Worm (Caenorhabditis elegans) whole organism, mixed stage, embryonic: ENCODE measurements around the gene F54F11.1.
A peak's percentile ranks its signal among the peaks of the same experiment; 100 is the strongest.

Source experiments
- M03D4.4 ChIP-seq: sonication (generic microtip); optimal IDR thresholded peaks from 2 replicates; lab custom pipeline; 2017; ENCODE audit warnings: mild to moderate bottlenecking, missing genetic modification characterization, missing compliant biosample characterization
- blmp-1 ChIP-seq: fragments of 150-350 bp; optimal IDR thresholded peaks from 2 replicates; lab custom pipeline; 2014; ENCODE audit warnings: missing biosample characterization, missing genetic modification characterization
- ceh-39 ChIP-seq: fragments of 150-350 bp; optimal IDR thresholded peaks from 2 replicates; lab custom pipeline; 2014; ENCODE audit warnings: missing biosample characterization, missing genetic modification characterization
- ceh-83 ChIP-seq: fragments of 200-800 bp; sonication (Bioruptor generic); optimal IDR thresholded peaks from 2 replicates; lab custom pipeline; 2018; ENCODE audit warnings: mild to moderate bottlenecking, missing genetic modification characterization, missing compliant biosample characterization
- ces-1 ChIP-seq: fragments of 150-350 bp; optimal IDR thresholded peaks from 2 replicates; lab custom pipeline; 2014; ENCODE audit warnings: missing biosample characterization, missing genetic modification reagents, missing genetic modification characterization
- cnd-1 ChIP-seq: fragments of 200-800 bp; sonication (Bioruptor generic); optimal IDR thresholded peaks from 2 replicates; lab custom pipeline; 2018; ENCODE audit warnings: mild to moderate bottlenecking, missing genetic modification characterization, missing compliant biosample characterization
- drap-1 ChIP-seq: fragments of 200-800 bp; sonication (Bioruptor generic); optimal IDR thresholded peaks from 3 replicates; lab custom pipeline; 2018; ENCODE audit warnings: mild to moderate bottlenecking, missing genetic modification characterization, missing compliant biosample characterization
- elt-1 ChIP-seq: sonication (generic microtip); optimal IDR thresholded peaks from 2 replicates; lab custom pipeline; 2017; ENCODE audit warnings: missing genetic modification characterization, mild to moderate bottlenecking, missing compliant biosample characterization, antibody characterized with exemption, moderate library complexity, borderline replicate concordance; ENCODE audit not compliant: insufficient read depth
- elt-3 ChIP-seq: fragments of 150-350 bp; optimal IDR thresholded peaks from 2 replicates; lab custom pipeline; 2014; ENCODE audit warnings: missing biosample characterization, missing genetic modification characterization
- flh-1 ChIP-seq: fragments of 200-800 bp; sonication (Bioruptor generic); optimal IDR thresholded peaks from 2 replicates; lab custom pipeline; 2018; ENCODE audit warnings: mild to moderate bottlenecking, missing genetic modification characterization, moderate library complexity, missing compliant biosample characterization
- ham-2 ChIP-seq: fragments of 200-800 bp; sonication (Bioruptor generic); optimal IDR thresholded peaks from 2 replicates; lab custom pipeline; 2018; ENCODE audit warnings: mild to moderate bottlenecking, missing genetic modification characterization, missing compliant biosample characterization
- hlh-1 ChIP-seq: fragments of 150-350 bp; optimal IDR thresholded peaks from 2 replicates; lab custom pipeline; 2014; ENCODE audit warnings: missing biosample characterization, missing genetic modification reagents, missing genetic modification characterization
- lin-13 ChIP-seq: fragments of 150-350 bp; optimal IDR thresholded peaks from 2 replicates; lab custom pipeline; 2014; ENCODE audit warnings: missing biosample characterization, missing genetic modification characterization
- lin-32 ChIP-seq: fragments of 200-800 bp; sonication (Bioruptor generic); optimal IDR thresholded peaks from 2 replicates; lab custom pipeline; 2018; ENCODE audit warnings: mild to moderate bottlenecking, missing genetic modification characterization, missing compliant biosample characterization
- lsy-2 ChIP-seq: fragments of 150-350 bp; optimal IDR thresholded peaks from 2 replicates; lab custom pipeline; 2014; ENCODE audit warnings: missing biosample characterization, missing genetic modification characterization
- mab-5 ChIP-seq: fragments of 150-350 bp; optimal IDR thresholded peaks from 2 replicates; lab custom pipeline; 2014; ENCODE audit warnings: missing biosample characterization, missing genetic modification characterization
- mep-1 ChIP-seq: fragments of 150-350 bp; optimal IDR thresholded peaks from 2 replicates; lab custom pipeline; 2017; ENCODE audit warnings: missing biosample characterization, missing genetic modification reagents, missing genetic modification characterization, inconsistent platforms
- mls-2 ChIP-seq: sonication (generic microtip); optimal IDR thresholded peaks from 2 replicates; lab custom pipeline; 2016; ENCODE audit warnings: mild to moderate bottlenecking, missing genetic modification characterization, moderate library complexity, missing compliant biosample characterization
- nhr-12 ChIP-seq: fragments of 150-350 bp; optimal IDR thresholded peaks from 2 replicates; lab custom pipeline; 2014; ENCODE audit warnings: missing biosample characterization, missing genetic modification characterization
- nhr-2 ChIP-seq: fragments of 150-350 bp; optimal IDR thresholded peaks from 2 replicates; lab custom pipeline; 2014; ENCODE audit warnings: missing biosample characterization, missing genetic modification characterization
- nhr-237 ChIP-seq: fragments of 150-350 bp; optimal IDR thresholded peaks from 2 replicates; lab custom pipeline; 2014; ENCODE audit warnings: missing biosample characterization, missing genetic modification characterization
- nhr-28 ChIP-seq: fragments of 150-350 bp; optimal IDR thresholded peaks from 2 replicates; lab custom pipeline; 2014; ENCODE audit warnings: missing biosample characterization, missing genetic modification characterization
- pha-4 ChIP-seq: fragments of 150-350 bp; optimal IDR thresholded peaks from 2 replicates; lab custom pipeline; 2018; ENCODE audit warnings: missing biosample characterization, missing genetic modification reagents, missing genetic modification characterization
- sem-2 ChIP-seq: fragments of 200-800 bp; sonication (Bioruptor generic); optimal IDR thresholded peaks from 2 replicates; lab custom pipeline; 2018; ENCODE audit warnings: mild to moderate bottlenecking, missing genetic modification characterization, missing compliant biosample characterization
- snpc-4 ChIP-seq: fragments of 150-350 bp; optimal IDR thresholded peaks from 2 replicates; lab custom pipeline; 2014; ENCODE audit warnings: missing biosample characterization, missing genetic modification characterization
- sptf-1 ChIP-seq: sonication (generic microtip); optimal IDR thresholded peaks from 2 replicates; lab custom pipeline; 2017; ENCODE audit warnings: mild to moderate bottlenecking, missing genetic modification characterization, moderate library complexity, missing compliant biosample characterization
- tbx-8 ChIP-seq: fragments of 200-800 bp; sonication (Bioruptor generic); optimal IDR thresholded peaks from 2 replicates; lab custom pipeline; 2018; ENCODE audit warnings: mild to moderate bottlenecking, missing genetic modification characterization, moderate library complexity, missing compliant biosample characterization
- unc-120 ChIP-seq: sonication (generic microtip); optimal IDR thresholded peaks from 2 replicates; lab custom pipeline; 2017; ENCODE audit warnings: missing genetic modification characterization, missing compliant biosample characterization; ENCODE audit not compliant: poor library complexity, severe bottlenecking
- unc-39 ChIP-seq: fragments of 150-350 bp; optimal IDR thresholded peaks from 2 replicates; lab custom pipeline; 2014; ENCODE audit warnings: missing biosample characterization, missing genetic modification characterization
- unc-62 ChIP-seq: fragments of 150-350 bp; optimal IDR thresholded peaks from 2 replicates; lab custom pipeline; 2014; ENCODE audit warnings: missing biosample characterization, missing genetic modification reagents, missing genetic modification characterization
- zip-8 ChIP-seq: fragments of 150-350 bp; optimal IDR thresholded peaks from 2 replicates; lab custom pipeline; 2014; ENCODE audit warnings: missing biosample characterization, missing genetic modification characterization
- ztf-11 ChIP-seq: fragments of 150-350 bp; optimal IDR thresholded peaks from 2 replicates; lab custom pipeline; 2014; ENCODE audit warnings: missing biosample characterization, missing genetic modification characterization

F54F11.1 gene

ce11 chrII:13491254-13491889 is 12.4 kb upstream of the F54F11.1 start, which contains the start of gene alh-7:
alh-7 (minus strand) TSS chrII:13491786.
- TF ChIP-seq flh-1: no peak
- no peak for TF ChIP-seq nhr-28 (tag; lab: Kevin White, UChicago)
- TF ChIP-seq elt-1: no peak
- TF ChIP-seq mep-1 (tag; lab: Kevin White, UChicago): no peak
- TF ChIP-seq nhr-12 (tag; lab: Kevin White, UChicago): no peak
- TF ChIP-seq tbx-8 (GFP tag; lab: Kevin White, UChicago): no peak
- no peak for TF ChIP-seq hlh-1 (tag; lab: Kevin White, UChicago)
- TF ChIP-seq drap-1 (GFP tag; lab: Kevin White, UChicago): no peak
- TF ChIP-seq sptf-1 (tag; lab: Kevin White, UChicago): no peak
- TF ChIP-seq zip-8 (tag; lab: Kevin White, UChicago): no peak
- TF ChIP-seq snpc-4 (tag; lab: Kevin White, UChicago): no peak
- no peak for TF ChIP-seq ceh-39 (tag; lab: Kevin White, UChicago)
- TF ChIP-seq cnd-1 (tag; lab: Kevin White, UChicago): no peak
- no peak for TF ChIP-seq unc-62 (GFP tag; lab: Kevin White, UChicago)
- TF ChIP-seq lin-32: no peak
- no peak for TF ChIP-seq mab-5 (tag; lab: Kevin White, UChicago)
- TF ChIP-seq nhr-237 (tag; lab: Kevin White, UChicago): no peak

ce11 chrII:13492948-13493347 is 10.8 kb upstream of the F54F11.1 start, which contains the start of gene F45H10.2:
F45H10.2 (minus strand) TSS chrII:13493048.
- no peak for TF ChIP-seq M03D4.4 (tag; lab: Kevin White, UChicago)
- TF ChIP-seq blmp-1 (tag; lab: Kevin White, UChicago): no peak
- no peak for TF ChIP-seq ztf-11 (tag; lab: Kevin White, UChicago)
- no peak for TF ChIP-seq nhr-28 (tag; lab: Kevin White, UChicago)
- no peak for TF ChIP-seq elt-1
- TF ChIP-seq unc-120 (tag; lab: Kevin White, UChicago): no peak
- no peak for TF ChIP-seq mls-2 (tag; lab: Kevin White, UChicago)
- TF ChIP-seq mab-5 (tag; lab: Kevin White, UChicago): no peak
- TF ChIP-seq elt-3 (tag; lab: Kevin White, UChicago): no peak
- no peak for TF ChIP-seq lin-13 (tag; lab: Kevin White, UChicago)
- TF ChIP-seq ham-2: no peak
- TF ChIP-seq ces-1 (GFP tag; lab: Kevin White, UChicago): no peak
- no peak for TF ChIP-seq cnd-1 (tag; lab: Kevin White, UChicago)
- TF ChIP-seq hlh-1 (tag; lab: Kevin White, UChicago): no peak
- TF ChIP-seq tbx-8 (GFP tag; lab: Kevin White, UChicago): no peak
- no peak for TF ChIP-seq sptf-1 (tag; lab: Kevin White, UChicago)
- TF ChIP-seq unc-39 (tag; lab: Kevin White, UChicago): no peak

ce11 chrII:13494175-13494650 is 9.5 kb upstream of the F54F11.1 start, which contains the start of gene ndua-7:
ndua-7 (minus strand) TSS chrII:13494600.
- TF ChIP-seq nhr-12 (tag; lab: Kevin White, UChicago) (no peak), ztf-11 (tag; lab: Kevin White, UChicago) (no peak), ces-1 (GFP tag; lab: Kevin White, UChicago) (no peak), ceh-39 (tag; lab: Kevin White, UChicago) (no peak), elt-3 (tag; lab: Kevin White, UChicago) (no peak), snpc-4 (tag; lab: Kevin White, UChicago) (no peak), hlh-1 (tag; lab: Kevin White, UChicago) (no peak), unc-62 (GFP tag; lab: Kevin White, UChicago) (no peak), flh-1 (no peak), sem-2 (GFP tag; lab: Kevin White, UChicago) (no peak), unc-120 (tag; lab: Kevin White, UChicago) (no peak), ceh-83 (no peak), tbx-8 (GFP tag; lab: Kevin White, UChicago) (no peak), drap-1 (GFP tag; lab: Kevin White, UChicago) (no peak), sptf-1 (tag; lab: Kevin White, UChicago) (no peak), unc-39 (tag; lab: Kevin White, UChicago) (no peak), lin-13 (tag; lab: Kevin White, UChicago) (no peak), lin-32 (no peak)
- TF ChIP-seq, all 35 proteins: peak for 0

ce11 chrII:13494762-13495161 is 9.0 kb upstream of the F54F11.1 start:
- TF ChIP-seq pha-4 (tag; lab: Kevin White, UChicago) (peak; percentile 19), elt-3 (tag; lab: Kevin White, UChicago) (no peak), mep-1 (tag; lab: Kevin White, UChicago) (peak; percentile 48), nhr-12 (tag; lab: Kevin White, UChicago) (no peak), drap-1 (GFP tag; lab: Kevin White, UChicago) (no peak), elt-1 (no peak), nhr-2 (no peak), lsy-2 (tag; lab: Kevin White, UChicago) (peak; percentile 54), tbx-8 (GFP tag; lab: Kevin White, UChicago) (no peak), ces-1 (GFP tag; lab: Kevin White, UChicago) (peak; percentile 92), lin-13 (tag; lab: Kevin White, UChicago) (peak; percentile 3), unc-39 (tag; lab: Kevin White, UChicago) (no peak), zip-8 (tag; lab: Kevin White, UChicago) (no peak), ceh-39 (tag; lab: Kevin White, UChicago) (no peak)
